Fruit fly (Drosophila melanogaster) whole organism, embryonic: ENCODE data around the gene Alg9.
A peak's percentile ranks its signal among the peaks of the same experiment; 100 is the strongest.

Experiments
- Abd-B ChIP-seq: fragments of 200-800 bp; sonication (Bioruptor generic); optimal IDR thresholded peaks from 2 replicates; lab custom pipeline; 2018; ENCODE audit warnings: missing biosample characterization, mild to moderate bottlenecking, missing genetic modification characterization, moderate library complexity
- Atf3 ChIP-seq: fragments of 200-800 bp; sonication (Bioruptor generic); optimal IDR thresholded peaks from 3 replicates; lab custom pipeline; 2016; ENCODE audit warnings: missing biosample characterization, missing genetic modification characterization
- CG10654 ChIP-seq: fragments of 200-800 bp; sonication (Bioruptor generic); optimal IDR thresholded peaks from 2 replicates; lab custom pipeline; 2016; ENCODE audit warnings: missing biosample characterization, missing genetic modification characterization
- CG11247 ChIP-seq: fragments of 200-800 bp; sonication (Bioruptor generic); IDR thresholded peaks from 2 replicates; pipeline ENCODE4 v1.3.6; 2022; ENCODE audit warnings: missing biosample characterization, missing genetic modification characterization
- CG12219 ChIP-seq: fragments of 200-800 bp; sonication (Bioruptor generic); optimal IDR thresholded peaks from 3 replicates; lab custom pipeline; 2018; ENCODE audit warnings: missing biosample characterization, mild to moderate bottlenecking, missing genetic modification characterization
- CG12236 ChIP-seq: fragments of 200-800 bp; sonication (Bioruptor generic); optimal IDR thresholded peaks from 2 replicates; lab custom pipeline; 2016; ENCODE audit warnings: missing biosample characterization, missing genetic modification characterization
- CG12391 ChIP-seq: fragments of 200-800 bp; sonication (Bioruptor generic); optimal IDR thresholded peaks from 3 replicates; lab custom pipeline; 2018; ENCODE audit warnings: missing biosample characterization, mild to moderate bottlenecking, missing genetic modification characterization, moderate library complexity
- CG12659 ChIP-seq: fragments of 200-800 bp; sonication (Bioruptor generic); optimal IDR thresholded peaks from 3 replicates; lab custom pipeline; 2017; ENCODE audit warnings: mild to moderate bottlenecking, missing biosample characterization, missing genetic modification reagents, missing genetic modification characterization
- CG12744 ChIP-seq: fragments of 200-800 bp; sonication (Bioruptor generic); optimal IDR thresholded peaks from 2 replicates; lab custom pipeline; 2016; ENCODE audit warnings: missing biosample characterization, missing genetic modification characterization
- CG13424 ChIP-seq: fragments of 200-800 bp; sonication (Bioruptor generic); optimal IDR thresholded peaks from 2 replicates; lab custom pipeline; 2019; ENCODE audit warnings: missing biosample characterization, mild to moderate bottlenecking, missing genetic modification characterization, moderate library complexity
- CG14860 ChIP-seq: fragments of 200-800 bp; sonication (Bioruptor generic); IDR thresholded peaks from 3 replicates; pipeline ENCODE4 v1.3.6; 2022; ENCODE audit warnings: missing biosample characterization, missing genetic modification characterization; ENCODE audit not compliant: partially characterized antibody
- CG15514 ChIP-seq: fragments of 200-800 bp; sonication (Bioruptor generic); optimal IDR thresholded peaks from 3 replicates; lab custom pipeline; 2017; ENCODE audit warnings: missing biosample characterization, missing genetic modification characterization, mild to moderate bottlenecking, moderate library complexity, missing genetic modification reagents
- CG1602 ChIP-seq: fragments of 200-800 bp; sonication (Bioruptor generic); optimal IDR thresholded peaks from 3 replicates; lab custom pipeline; 2016; ENCODE audit warnings: missing biosample characterization, missing genetic modification characterization
- CG17359 ChIP-seq: fragments of 200-800 bp; sonication (Bioruptor generic); optimal IDR thresholded peaks from 3 replicates; lab custom pipeline; 2018; ENCODE audit warnings: missing biosample characterization, mild to moderate bottlenecking, missing genetic modification characterization, moderate library complexity
- CG17829 ChIP-seq: fragments of 200-800 bp; optimal IDR thresholded peaks from 2 replicates; lab custom pipeline; 2019; ENCODE audit warnings: missing biosample characterization, mild to moderate bottlenecking, missing genetic modification characterization, moderate library complexity
- CG2202 ChIP-seq: fragments of 200-800 bp; sonication (Bioruptor generic); optimal IDR thresholded peaks from 2 replicates; lab custom pipeline; 2018; ENCODE audit warnings: missing biosample characterization, mild to moderate bottlenecking, missing genetic modification characterization
- CG30431 ChIP-seq: fragments of 200-800 bp; sonication (Bioruptor generic); optimal IDR thresholded peaks from 2 replicates; lab custom pipeline; 2017; ENCODE audit warnings: missing biosample characterization, missing genetic modification characterization
- CG4282 ChIP-seq: fragments of 200-800 bp; sonication (Bioruptor generic); optimal IDR thresholded peaks from 2 replicates; lab custom pipeline; 2016; ENCODE audit warnings: missing biosample characterization, missing genetic modification characterization
- CG4617 ChIP-seq: fragments of 200-800 bp; sonication (Bioruptor generic); optimal IDR thresholded peaks from 3 replicates; lab custom pipeline; 2016; ENCODE audit warnings: missing biosample characterization, missing genetic modification characterization, borderline replicate concordance
- CG4707 ChIP-seq: fragments of 200-800 bp; sonication (Bioruptor generic); optimal IDR thresholded peaks from 2 replicates; lab custom pipeline; 2018; ENCODE audit warnings: missing biosample characterization, mild to moderate bottlenecking, missing genetic modification characterization, moderate library complexity
- CG5953 ChIP-seq: fragments of 200-800 bp; sonication (Bioruptor generic); IDR thresholded peaks from 2 replicates; pipeline ENCODE4 v1.3.6; 2022; ENCODE audit warnings: missing biosample characterization, missing genetic modification characterization
- CG6272 ChIP-seq: fragments of 200-800 bp; sonication (Bioruptor generic); IDR thresholded peaks from 2 replicates; pipeline ENCODE4 v1.3.6; 2022; ENCODE audit warnings: missing biosample characterization, missing genetic modification characterization
- CG7987 ChIP-seq: fragments of 200-800 bp; sonication (Bioruptor generic); optimal IDR thresholded peaks from 2 replicates; lab custom pipeline; 2018; ENCODE audit warnings: missing biosample characterization, mild to moderate bottlenecking, missing genetic modification characterization, moderate library complexity
- Camta ChIP-seq: fragments of 200-800 bp; sonication (Bioruptor generic); optimal IDR thresholded peaks from 2 replicates; lab custom pipeline; 2016; ENCODE audit warnings: missing biosample characterization, missing genetic modification characterization
- CrebB ChIP-seq: fragments of 200-800 bp; sonication (Bioruptor generic); optimal IDR thresholded peaks from 3 replicates; lab custom pipeline; 2018; ENCODE audit warnings: missing biosample characterization, mild to moderate bottlenecking, missing genetic modification characterization
- Deaf1 ChIP-seq: fragments of 200-800 bp; optimal IDR thresholded peaks from 3 replicates; lab custom pipeline; 2019; ENCODE audit warnings: missing biosample characterization, mild to moderate bottlenecking, missing genetic modification characterization, moderate library complexity
- E2f1 ChIP-seq: fragments of 200-800 bp; sonication (Bioruptor generic); IDR thresholded peaks from 2 replicates; pipeline ENCODE4 v1.3.6; 2022; ENCODE audit warnings: missing biosample characterization, missing genetic modification characterization
- HLH4C ChIP-seq: fragments of 200-800 bp; sonication (Bioruptor generic); IDR thresholded peaks from 3 replicates; pipeline ENCODE4 v1.3.6; 2022; ENCODE audit warnings: missing biosample characterization, missing genetic modification characterization; ENCODE audit not compliant: partially characterized antibody
- HLHmδ ChIP-seq: fragments of 200-800 bp; sonication (Bioruptor generic); optimal IDR thresholded peaks from 2 replicates; lab custom pipeline; 2018; ENCODE audit warnings: missing biosample characterization, mild to moderate bottlenecking, missing genetic modification characterization, moderate library complexity
- Hand ChIP-seq: fragments of 200-800 bp; sonication (Bioruptor generic); optimal IDR thresholded peaks from 2 replicates; lab custom pipeline; 2017; ENCODE audit warnings: mild to moderate bottlenecking, missing biosample characterization, missing genetic modification reagents, missing genetic modification characterization
- Lim3 ChIP-seq: fragments of 200-800 bp; sonication (Bioruptor generic); IDR thresholded peaks from 2 replicates; pipeline ENCODE4 v1.3.6; 2022; ENCODE audit warnings: missing biosample characterization, missing genetic modification characterization
- NK7.1 ChIP-seq: fragments of 200-800 bp; sonication (Bioruptor generic); optimal IDR thresholded peaks from 3 replicates; lab custom pipeline; 2016; ENCODE audit warnings: missing biosample characterization, missing genetic modification characterization
- Oaz ChIP-seq: fragments of 200-800 bp; sonication (Bioruptor generic); IDR thresholded peaks from 2 replicates; pipeline ENCODE4 v1.3.6; 2022; ENCODE audit warnings: missing biosample characterization, missing genetic modification characterization
- Oli ChIP-seq: fragments of 200-800 bp; sonication (Bioruptor generic); optimal IDR thresholded peaks from 2 replicates; lab custom pipeline; 2018; ENCODE audit warnings: missing biosample characterization, mild to moderate bottlenecking, missing genetic modification characterization, moderate library complexity
- TFAM ChIP-seq: fragments of 200-800 bp; sonication (Bioruptor generic); optimal IDR thresholded peaks from 2 replicates; lab custom pipeline; 2017; ENCODE audit warnings: missing biosample characterization, missing genetic modification characterization, inconsistent platforms
- aop ChIP-seq: fragments of 200-800 bp; sonication (Bioruptor generic); IDR thresholded peaks from 2 replicates; pipeline ENCODE4 v1.3.6; 2022; ENCODE audit warnings: missing biosample characterization, missing genetic modification characterization
- ara ChIP-seq: fragments of 200-800 bp; sonication (Bioruptor generic); IDR thresholded peaks from 2 replicates; pipeline ENCODE4 v1.3.6; 2022; ENCODE audit warnings: missing biosample characterization, missing genetic modification characterization
- ato ChIP-seq: fragments of 200-800 bp; sonication (Bioruptor generic); IDR thresholded peaks from 2 replicates; pipeline ENCODE4 v1.3.6; 2022; ENCODE audit warnings: missing biosample characterization, missing genetic modification characterization; ENCODE audit not compliant: partially characterized antibody
- az2 ChIP-seq: fragments of 200-800 bp; sonication (Bioruptor generic); optimal IDR thresholded peaks from 3 replicates; lab custom pipeline; 2016; ENCODE audit warnings: missing biosample characterization, missing genetic modification characterization
- cg ChIP-seq: fragments of 200-800 bp; sonication (Bioruptor generic); optimal IDR thresholded peaks from 3 replicates; lab custom pipeline; 2019; ENCODE audit warnings: missing biosample characterization, mild to moderate bottlenecking, missing genetic modification characterization, moderate library complexity
- dan ChIP-seq: fragments of 200-800 bp; sonication (Bioruptor generic); IDR thresholded peaks from 2 replicates; pipeline ENCODE4 v1.3.6; 2022; ENCODE audit warnings: missing biosample characterization, missing genetic modification characterization
- gcm2 ChIP-seq: fragments of 200-800 bp; sonication (Bioruptor generic); optimal IDR thresholded peaks from 2 replicates; lab custom pipeline; 2016; ENCODE audit warnings: missing biosample characterization, missing genetic modification characterization
- luna ChIP-seq: fragments of 200-800 bp; sonication (Bioruptor generic); optimal IDR thresholded peaks from 2 replicates; lab custom pipeline; 2016; ENCODE audit warnings: missing biosample characterization, missing genetic modification characterization
- nmo ChIP-seq: fragments of 200-800 bp; sonication (Bioruptor generic); optimal IDR thresholded peaks from 2 replicates; lab custom pipeline; 2018; ENCODE audit warnings: missing biosample characterization, mild to moderate bottlenecking, missing genetic modification characterization, moderate library complexity
- stwl ChIP-seq: fragments of 200-800 bp; sonication (Bioruptor generic); optimal IDR thresholded peaks from 3 replicates; lab custom pipeline; 2018; ENCODE audit warnings: missing biosample characterization, mild to moderate bottlenecking, missing genetic modification characterization, moderate library complexity
- sug ChIP-seq: fragments of 200-800 bp; optimal IDR thresholded peaks from 2 replicates; lab custom pipeline; 2019; ENCODE audit warnings: missing biosample characterization, mild to moderate bottlenecking, missing genetic modification characterization, moderate library complexity
- tgo ChIP-seq: fragments of 200-800 bp; sonication (Bioruptor generic); IDR thresholded peaks from 3 replicates; pipeline ENCODE4 v1.3.6; 2022; ENCODE audit warnings: missing biosample characterization, missing genetic modification characterization
- twi ChIP-seq: fragments of 200-800 bp; optimal IDR thresholded peaks from 2 replicates; lab custom pipeline; 2019; ENCODE audit warnings: missing biosample characterization, mild to moderate bottlenecking, missing genetic modification characterization, moderate library complexity
- vnd ChIP-seq: fragments of 200-800 bp; sonication (Bioruptor generic); IDR thresholded peaks from 3 replicates; pipeline ENCODE4 v1.3.6; 2022; ENCODE audit warnings: missing biosample characterization, missing genetic modification characterization; ENCODE audit not compliant: partially characterized antibody
- z ChIP-seq: fragments of 200-800 bp; sonication (Bioruptor generic); IDR thresholded peaks from 3 replicates; pipeline ENCODE4 v1.3.6; 2022; ENCODE audit warnings: missing biosample characterization, missing genetic modification characterization
- zf30C ChIP-seq: fragments of 200-800 bp; sonication (Bioruptor generic); optimal IDR thresholded peaks from 3 replicates; lab custom pipeline; 2018; ENCODE audit warnings: missing biosample characterization, mild to moderate bottlenecking, missing genetic modification characterization

Alg9 gene

DNA sequence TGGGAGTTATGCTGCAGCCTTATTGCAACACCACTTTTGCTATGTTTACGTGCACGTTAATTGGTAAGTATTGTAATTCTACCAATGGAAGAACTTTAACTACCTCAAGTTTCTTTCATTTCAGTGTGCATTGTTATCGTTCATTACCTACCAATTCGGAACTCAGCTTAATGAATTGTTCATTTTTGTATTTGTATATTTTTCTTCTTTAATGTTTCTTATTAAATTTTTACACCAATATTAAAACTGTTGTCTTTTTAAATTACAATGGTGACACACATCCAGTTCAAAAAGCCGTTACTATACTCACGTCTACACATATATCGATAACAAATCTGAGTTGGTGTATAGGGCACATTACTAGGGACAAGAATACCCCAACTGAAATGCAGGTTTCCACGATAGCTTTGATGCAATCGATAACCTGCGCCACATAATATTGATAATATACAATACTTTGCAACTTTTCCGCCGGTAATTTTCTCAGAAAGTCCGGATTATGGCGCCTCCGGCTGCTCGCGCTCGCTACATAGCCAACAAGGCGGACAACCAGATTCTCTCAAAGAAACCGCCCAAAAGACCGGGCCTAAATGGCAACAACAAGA is at the start of gene Alg9 (continued):
- TF ChIP-seq CG12391 (tag; lab: Kevin White, UChicago) = no peak
- no peak for TF ChIP-seq CG5953 (GFP tag; lab: Robert Waterston, UW)
- no peak for TF ChIP-seq CG6272
- TF ChIP-seq CG11247 (GFP tag; lab: Robert Waterston, UW) = no peak
- TF ChIP-seq CG17829 (tag; lab: Kevin White, UChicago) = no peak
- TF ChIP-seq stwl = peak; percentile 93
- peak; percentile 94 for TF ChIP-seq CG15514
- no peak for TF ChIP-seq cg (GFP tag; lab: Kevin White, UChicago)
- no peak for TF ChIP-seq dan (GFP tag; lab: Robert Waterston, UW)
- TF ChIP-seq CG14860 (GFP tag; lab: Robert Waterston, UW) = peak; percentile 84
- no peak for TF ChIP-seq CG4707
- no peak for TF ChIP-seq Atf3 (GFP tag; lab: Kevin White, UChicago)
- TF ChIP-seq HLHmδ (GFP tag; lab: Kevin White, UChicago) = no peak
- TF ChIP-seq az2 (GFP tag; lab: Kevin White, UChicago) = no peak
- TF ChIP-seq Camta = no peak
- no peak for TF ChIP-seq CG12744 (GFP tag; lab: Kevin White, UChicago)
- TF ChIP-seq nmo (GFP tag; lab: Kevin White, UChicago) = peak; percentile 23
- TF ChIP-seq CG30431 (GFP tag; lab: Kevin White, UChicago) = no peak
- no peak for TF ChIP-seq NK7.1 (GFP tag; lab: Kevin White, UChicago)
- no peak for TF ChIP-seq Deaf1 (tag; lab: Kevin White, UChicago)
- peak; percentile 3 for TF ChIP-seq CG10654 (GFP tag; lab: Kevin White, UChicago)
- TF ChIP-seq aop (GFP tag; lab: Robert Waterston, UW) = no peak
- no peak for TF ChIP-seq CG1602 (GFP tag; lab: Kevin White, UChicago)
- no peak for TF ChIP-seq Oaz
- no peak for TF ChIP-seq Hand (GFP tag; lab: Kevin White, UChicago)
- TF ChIP-seq zf30C (GFP tag; lab: Kevin White, UChicago) = no peak
- TF ChIP-seq E2f1 (GFP tag; lab: Robert Waterston, UW) = no peak
- no peak for TF ChIP-seq CG4282 (GFP tag; lab: Kevin White, UChicago)
- TF ChIP-seq tgo (GFP tag; lab: Robert Waterston, UW) = no peak
- TF ChIP-seq TFAM (GFP tag; lab: Kevin White, UChicago) = no peak
- no peak for TF ChIP-seq CG2202 (tag; lab: Kevin White, UChicago)
- no peak for TF ChIP-seq ara
- TF ChIP-seq Lim3 (GFP tag; lab: Robert Waterston, UW) = no peak
- no peak for TF ChIP-seq CrebB
- peak; percentile 95 for TF ChIP-seq HLH4C (GFP tag; lab: Robert Waterston, UW)
- peak; percentile 88 for TF ChIP-seq vnd (GFP tag; lab: Robert Waterston, UW)
- no peak for TF ChIP-seq twi (tag; lab: Kevin White, UChicago)
- no peak for TF ChIP-seq sug
- no peak for TF ChIP-seq CG17359
- TF ChIP-seq z (GFP tag; lab: Robert Waterston, UW) = no peak
- TF ChIP-seq CG13424 (tag; lab: Kevin White, UChicago) = no peak
- TF ChIP-seq CG4617 (GFP tag; lab: Kevin White, UChicago) = peak; percentile 41
- TF ChIP-seq CG12659 (GFP tag; lab: Kevin White, UChicago) = peak; percentile 31
- TF ChIP-seq CG12219 (GFP tag; lab: Kevin White, UChicago) = no peak
- peak; percentile 86 for TF ChIP-seq ato (GFP tag; lab: Robert Waterston, UW)
- no peak for TF ChIP-seq luna (GFP tag; lab: Kevin White, UChicago)
- TF ChIP-seq Oli (tag; lab: Kevin White, UChicago) = no peak
- no peak for TF ChIP-seq CG12236
- no peak for TF ChIP-seq gcm2
- no peak for TF ChIP-seq CG7987 (GFP tag; lab: Kevin White, UChicago)
- TF ChIP-seq Abd-B (GFP tag; lab: Kevin White, UChicago) = no peak
